Worm (Caenorhabditis elegans) whole organism, L2 larva: Measurements from ENCODE around the gene ttr-48.

Experiments
- C34F6.9 ChIP-seq: fragments of 150-350 bp; optimal IDR thresholded peaks from 2 replicates; lab custom pipeline; 2014; ENCODE audit warnings: missing biosample characterization, missing genetic modification characterization
- F13H6.1 ChIP-seq: sonication (generic microtip); optimal IDR thresholded peaks from 2 replicates; lab custom pipeline; 2016; ENCODE audit warnings: missing genetic modification characterization, missing compliant biosample characterization
- R02D3.7 ChIP-seq: fragments of 150-350 bp; optimal IDR thresholded peaks from 2 replicates; lab custom pipeline; 2014; ENCODE audit warnings: missing biosample characterization, missing genetic modification characterization
- Y55F3AM.14 ChIP-seq: fragments of 200-800 bp; sonication (Bioruptor generic); optimal IDR thresholded peaks from 2 replicates; lab custom pipeline; 2018; ENCODE audit warnings: mild to moderate bottlenecking, missing genetic modification characterization, missing compliant biosample characterization
- ZK546.5 ChIP-seq: sonication (generic microtip); optimal IDR thresholded peaks from 2 replicates; lab custom pipeline; 2017; ENCODE audit warnings: missing biosample characterization, missing genetic modification characterization
- alr-1 ChIP-seq: fragments of 150-350 bp; optimal IDR thresholded peaks from 2 replicates; lab custom pipeline; 2014; ENCODE audit warnings: missing biosample characterization, missing genetic modification characterization
- aly-2 ChIP-seq: fragments of 150-350 bp; optimal IDR thresholded peaks from 2 replicates; lab custom pipeline; 2014; ENCODE audit warnings: missing biosample characterization, missing genetic modification characterization
- ama-1 ChIP-seq: fragments of 150-350 bp; optimal IDR thresholded peaks from 2 replicates; lab custom pipeline; 2018; ENCODE audit warnings: inconsistent platforms
- blmp-1 ChIP-seq: sonication (generic microtip); optimal IDR thresholded peaks from 2 replicates; lab custom pipeline; 2017; ENCODE audit warnings: missing genetic modification characterization, mild to moderate bottlenecking, missing compliant biosample characterization, antibody characterized with exemption, moderate library complexity; ENCODE audit not compliant: insufficient read depth
- ceh-82 ChIP-seq: fragments of 150-350 bp; optimal IDR thresholded peaks from 2 replicates; lab custom pipeline; 2014; ENCODE audit warnings: missing biosample characterization, missing genetic modification characterization
- crh-2 ChIP-seq: sonication (generic microtip); optimal IDR thresholded peaks from 2 replicates; lab custom pipeline; 2017; ENCODE audit warnings: missing biosample characterization, missing genetic modification characterization
- egl-27 ChIP-seq: sonication (generic microtip); optimal IDR thresholded peaks from 3 replicates; lab custom pipeline; 2017; ENCODE audit warnings: missing biosample characterization, missing genetic modification reagents, missing genetic modification characterization
- elt-1 ChIP-seq: fragments of 150-350 bp; optimal IDR thresholded peaks from 2 replicates; lab custom pipeline; 2014; ENCODE audit warnings: missing biosample characterization, missing genetic modification characterization
- elt-3 ChIP-seq: sonication (generic microtip); optimal IDR thresholded peaks from 2 replicates; lab custom pipeline; 2017; ENCODE audit warnings: missing biosample characterization, missing genetic modification characterization
- fos-1 ChIP-seq: fragments of 150-350 bp; optimal IDR thresholded peaks from 2 replicates; lab custom pipeline; 2014; ENCODE audit warnings: missing biosample characterization, missing genetic modification characterization
- gmeb-1 ChIP-seq: fragments of 150-350 bp; optimal IDR thresholded peaks from 2 replicates; lab custom pipeline; 2014; ENCODE audit warnings: missing biosample characterization, missing genetic modification characterization
- lin-13 ChIP-seq: fragments of 150-350 bp; optimal IDR thresholded peaks from 2 replicates; lab custom pipeline; 2014; ENCODE audit warnings: missing biosample characterization, missing genetic modification reagents, missing genetic modification characterization
- lsy-2 ChIP-seq, 2 experiments: fragments of 150-350 bp in 1 of 2; sonication (generic microtip) in 1 of 2; optimal IDR thresholded peaks; 2 replicates each; lab custom pipeline; 2014 to 2017; ENCODE audit warnings: missing biosample characterization in 2 of 2, missing genetic modification characterization in 2 of 2
- mab-5 ChIP-seq: fragments of 150-350 bp; optimal IDR thresholded peaks from 2 replicates; lab custom pipeline; 2014; ENCODE audit warnings: missing biosample characterization, missing genetic modification characterization
- mbf-1 ChIP-seq: sonication (generic microtip); optimal IDR thresholded peaks from 2 replicates; lab custom pipeline; 2017; ENCODE audit warnings: missing biosample characterization, missing genetic modification characterization
- mdl-1 ChIP-seq, 2 experiments: fragments of 150-350 bp in 1 of 2; sonication (generic microtip) in 1 of 2; optimal IDR thresholded peaks; 2 replicates each; lab custom pipeline; 2017; ENCODE audit warnings: missing biosample characterization in 2 of 2, missing genetic modification characterization in 2 of 2
- nhr-10 ChIP-seq: sonication (generic microtip); optimal IDR thresholded peaks from 2 replicates; lab custom pipeline; 2017; ENCODE audit warnings: missing biosample characterization, missing genetic modification characterization
- nhr-11 ChIP-seq: fragments of 150-350 bp; optimal IDR thresholded peaks from 2 replicates; lab custom pipeline; 2014; ENCODE audit warnings: missing biosample characterization, missing genetic modification characterization
- nhr-12 ChIP-seq: fragments of 150-350 bp; optimal IDR thresholded peaks from 2 replicates; lab custom pipeline; 2014; ENCODE audit warnings: missing biosample characterization, missing genetic modification characterization
- nhr-129 ChIP-seq: fragments of 150-350 bp; optimal IDR thresholded peaks from 2 replicates; lab custom pipeline; 2014; ENCODE audit warnings: missing biosample characterization, missing genetic modification characterization
- nhr-21 ChIP-seq: fragments of 150-350 bp; optimal IDR thresholded peaks from 2 replicates; lab custom pipeline; 2014; ENCODE audit warnings: missing biosample characterization, missing genetic modification characterization
- nhr-23 ChIP-seq: fragments of 150-350 bp; optimal IDR thresholded peaks from 2 replicates; lab custom pipeline; 2014; ENCODE audit warnings: missing biosample characterization, missing genetic modification reagents, missing genetic modification characterization
- nhr-237 ChIP-seq: fragments of 150-350 bp; optimal IDR thresholded peaks from 2 replicates; lab custom pipeline; 2014; ENCODE audit warnings: missing biosample characterization, missing genetic modification characterization
- nhr-25 ChIP-seq: fragments of 150-350 bp; sonication (generic microtip); optimal IDR thresholded peaks from 3 replicates; lab custom pipeline; 2014; ENCODE audit warnings: missing biosample characterization, missing genetic modification characterization
- nhr-6 ChIP-seq: fragments of 150-350 bp; optimal IDR thresholded peaks from 2 replicates; lab custom pipeline; 2014; ENCODE audit warnings: missing biosample characterization, missing genetic modification characterization
- nhr-77 ChIP-seq: fragments of 150-350 bp; optimal IDR thresholded peaks from 2 replicates; lab custom pipeline; 2014; ENCODE audit warnings: missing biosample characterization, missing genetic modification characterization
- sem-4 ChIP-seq: fragments of 150-350 bp; optimal IDR thresholded peaks from 2 replicates; lab custom pipeline; 2014; ENCODE audit warnings: missing biosample characterization, missing genetic modification reagents, missing genetic modification characterization
- skn-1 ChIP-seq: sonication (generic microtip); optimal IDR thresholded peaks from 2 replicates; lab custom pipeline; 2017; ENCODE audit warnings: missing biosample characterization, missing genetic modification characterization
- sma-3 ChIP-seq: sonication (generic microtip); optimal IDR thresholded peaks from 2 replicates; lab custom pipeline; 2016; ENCODE audit warnings: missing genetic modification reagents, missing genetic modification characterization, missing compliant biosample characterization
- sma-9 ChIP-seq, 2 experiments: fragments of 150-350 bp in 1 of 2; sonication (generic microtip) in 1 of 2; optimal IDR thresholded peaks; 2 replicates each; lab custom pipeline; 2014 to 2016; ENCODE audit warnings: missing genetic modification characterization in 2 of 2, mild to moderate bottlenecking in 1 of 2, missing biosample characterization in 1 of 2, missing compliant biosample characterization in 1 of 2, missing genetic modification reagents in 1 of 2, moderate library complexity in 1 of 2
- snpc-4 ChIP-seq: fragments of 150-350 bp; optimal IDR thresholded peaks from 2 replicates; lab custom pipeline; 2014; ENCODE audit warnings: missing biosample characterization, missing genetic modification characterization
- unc-39 ChIP-seq: fragments of 150-350 bp; optimal IDR thresholded peaks from 2 replicates; lab custom pipeline; 2014; ENCODE audit warnings: missing biosample characterization, missing genetic modification characterization
- ztf-4 ChIP-seq: fragments of 150-350 bp; optimal IDR thresholded peaks from 2 replicates; lab custom pipeline; 2014; ENCODE audit warnings: missing biosample characterization, missing genetic modification characterization

Gene ttr-48

ce11 chrX:3824907-3825689 lies 17.1 kb downstream of the ttr-48 start:
- peak; percentile 51 for TF ChIP-seq sma-9 (GFP tag; optimal IDR thresholded peaks at IDR 0.05; lab: Kevin White, UChicago)
- TF ChIP-seq sma-9 (tag; optimal IDR thresholded peaks at IDR 0.05; lab: Kevin White, UChicago) = no peak
- no peak for TF ChIP-seq nhr-11
- peak; percentile 50 for TF ChIP-seq crh-2 (tag; lab: Kevin White, UChicago)
- no peak for TF ChIP-seq nhr-6 (tag; lab: Kevin White, UChicago)
- peak; percentile 9 for TF ChIP-seq fos-1
- no peak for TF ChIP-seq ama-1 (lab: Kevin White, UChicago)
- TF ChIP-seq snpc-4 (tag; lab: Kevin White, UChicago) = no peak
- no peak for TF ChIP-seq Y55F3AM.14
- TF ChIP-seq F13H6.1 (tag; lab: Kevin White, UChicago) = no peak
- no peak for TF ChIP-seq ZK546.5 (tag; lab: Kevin White, UChicago)
- TF ChIP-seq lin-13 (GFP tag; lab: Kevin White, UChicago) = no peak
- TF ChIP-seq nhr-25 = no peak
- no peak for TF ChIP-seq nhr-237 (tag; lab: Kevin White, UChicago)
- TF ChIP-seq ceh-82 (tag; lab: Kevin White, UChicago) = no peak
- TF ChIP-seq mbf-1 (tag; lab: Kevin White, UChicago) = no peak
- no peak for TF ChIP-seq ztf-4 (tag; lab: Kevin White, UChicago)
- TF ChIP-seq nhr-23 (tag; lab: Kevin White, UChicago) = no peak
- no peak for TF ChIP-seq unc-39 (tag; lab: Kevin White, UChicago)
- TF ChIP-seq R02D3.7 (tag; lab: Kevin White, UChicago) = no peak
- TF ChIP-seq nhr-12 = no peak
- TF ChIP-seq egl-27 (tag; lab: Kevin White, UChicago) = no peak
- TF ChIP-seq C34F6.9 (tag; lab: Kevin White, UChicago) = no peak

ce11 chrX:3824443-3824842 lies 17.8 kb downstream of the ttr-48 start:
- TF ChIP-seq nhr-129 (tag; lab: Kevin White, UChicago) = no peak
- TF ChIP-seq nhr-21 (tag; lab: Kevin White, UChicago) = peak; percentile 58

DNA sequence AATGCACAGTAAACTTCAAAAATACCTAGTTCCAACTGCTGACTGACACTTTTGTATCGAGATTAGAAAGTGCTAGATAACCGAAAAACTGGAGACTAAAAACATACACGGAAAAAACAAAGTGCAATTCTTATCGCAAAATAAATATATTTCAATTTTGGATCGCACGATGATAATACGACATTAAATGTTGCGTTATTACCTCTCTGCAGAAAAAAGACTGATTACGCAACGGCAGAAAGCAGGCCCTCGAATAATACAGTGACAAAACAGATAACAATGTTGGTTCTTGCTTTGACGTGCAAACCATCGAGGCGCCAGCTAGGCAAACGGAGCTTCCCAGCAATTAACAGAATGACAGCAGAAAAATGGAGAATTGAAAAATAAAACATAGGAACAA lies 18.4 kb downstream of the ttr-48 start:
- TF ChIP-seq nhr-77 (no peak), mbf-1 (tag; lab: Kevin White, UChicago) (no peak), elt-1 (tag; lab: Kevin White, UChicago) (no peak), lin-13 (GFP tag; lab: Kevin White, UChicago) (no peak), blmp-1 (no peak), nhr-25 (no peak), ZK546.5 (tag; lab: Kevin White, UChicago) (no peak), sem-4 (tag; lab: Kevin White, UChicago) (no peak), sma-9 (GFP tag; optimal IDR thresholded peaks at IDR 0.05; lab: Kevin White, UChicago) (peak; percentile 88), sma-9 (tag; optimal IDR thresholded peaks at IDR 0.05; lab: Kevin White, UChicago) (no peak), aly-2 (no peak), mab-5 (no peak), alr-1 (tag; lab: Kevin White, UChicago) (no peak), nhr-129 (tag; lab: Kevin White, UChicago) (no peak), crh-2 (tag; lab: Kevin White, UChicago) (peak; percentile 78), fos-1 (peak; percentile 91), sma-3 (GFP tag; lab: Kevin White, UChicago) (peak; percentile 68), nhr-237 (tag; lab: Kevin White, UChicago) (no peak), mdl-1 (tag; optimal IDR thresholded peaks at IDR 0.05; lab: Kevin White, UChicago) (no peak), F13H6.1 (tag; lab: Kevin White, UChicago) (peak; percentile 71), elt-3 (no peak), unc-39 (tag; lab: Kevin White, UChicago) (no peak), nhr-10 (tag; lab: Kevin White, UChicago) (no peak), gmeb-1 (tag; lab: Kevin White, UChicago) (peak; percentile 10), lsy-2 (tag; optimal IDR thresholded peaks at IDR 0.05; lab: Kevin White, UChicago) (peak in 1 of 2 experiments; percentile 2), skn-1 (tag; lab: Kevin White, UChicago) (peak; percentile 15)
